Worm (Caenorhabditis elegans): ENCODE measurements around the gene C28H8.8.

ce11 chrIII:5902558-5902957 lies 14.0 kb upstream of the C28H8.8 start:
- TF ChIP-seq ceh-9 (tag; optimal IDR thresholded peaks at IDR 0.05), result no peak
- TF ChIP-seq elt-2 (tag; optimal IDR thresholded peaks at IDR 0.05), result no peak
- no peak for TF ChIP-seq dve-1 (tag; optimal IDR thresholded peaks at IDR 0.05)
- TF ChIP-seq dmd-4 (tag; optimal IDR thresholded peaks at IDR 0.05; ENCODE audit: borderline replicate concordance), result no peak
- no peak for TF ChIP-seq ets-4 (tag; optimal IDR thresholded peaks at IDR 0.05)
- TF ChIP-seq hlh-30 (tag; optimal IDR thresholded peaks at IDR 0.05; ENCODE audit: insufficient read depth), result no peak
- no peak for TF ChIP-seq nhr-11 (tag; optimal IDR thresholded peaks at IDR 0.05)
